Worm (Caenorhabditis elegans) whole organism, early embryonic: ENCODE measurements around the gene M05D6.2.

ENCODE experiments used
- B0310.2 ChIP-seq: sonication (generic microtip); optimal IDR thresholded peaks from 2 replicates; lab custom pipeline; 2016; ENCODE audit warnings: mild to moderate bottlenecking, missing genetic modification characterization, missing compliant biosample characterization
- F13C5.2 ChIP-seq: sonication (generic microtip); optimal IDR thresholded peaks from 2 replicates; lab custom pipeline; 2017; ENCODE audit warnings: mild to moderate bottlenecking, missing genetic modification characterization, inconsistent platforms, missing compliant biosample characterization
- aly-1 ChIP-seq: sonication (generic microtip); optimal IDR thresholded peaks from 2 replicates; lab custom pipeline; 2016; ENCODE audit warnings: missing genetic modification characterization, missing compliant biosample characterization
- ama-1 ChIP-seq: fragments of 150-350 bp; optimal IDR thresholded peaks from 2 replicates; lab custom pipeline; 2014
- ceh-13 ChIP-seq: fragments of 200-800 bp; sonication (Bioruptor generic); optimal IDR thresholded peaks from 2 replicates; lab custom pipeline; 2018; ENCODE audit warnings: mild to moderate bottlenecking, missing genetic modification characterization, missing compliant biosample characterization
- ceh-36 ChIP-seq: sonication (generic microtip); optimal IDR thresholded peaks from 2 replicates; lab custom pipeline; 2016; ENCODE audit warnings: missing genetic modification characterization, inconsistent platforms, missing compliant biosample characterization
- ets-7 ChIP-seq: sonication (generic microtip); optimal IDR thresholded peaks from 2 replicates; lab custom pipeline; 2016; ENCODE audit warnings: missing genotype, missing genetic modification characterization, missing compliant biosample characterization
- flt-1 ChIP-seq: fragments of 200-800 bp; sonication (Bioruptor generic); IDR thresholded peaks from 2 replicates; pipeline ENCODE4 v1.3.6; 2022; ENCODE audit warnings: missing genetic modification characterization, missing compliant biosample characterization
- hmbx-1 ChIP-seq: sonication (generic microtip); optimal IDR thresholded peaks from 2 replicates; lab custom pipeline; 2016; ENCODE audit warnings: mild to moderate bottlenecking, missing genetic modification characterization, missing compliant biosample characterization
- hmg-4 ChIP-seq: fragments of 200-800 bp; sonication (Bioruptor generic); optimal IDR thresholded peaks from 2 replicates; lab custom pipeline; 2018; ENCODE audit warnings: mild to moderate bottlenecking, missing genetic modification characterization, missing compliant biosample characterization
- hnd-1 ChIP-seq: sonication (generic microtip); optimal IDR thresholded peaks from 2 replicates; lab custom pipeline; 2016; ENCODE audit warnings: missing genetic modification characterization, missing compliant biosample characterization
- pes-1 ChIP-seq: fragments of 200-800 bp; sonication (Bioruptor generic); IDR thresholded peaks from 2 replicates; pipeline ENCODE4 v1.3.6; 2022; ENCODE audit warnings: missing genetic modification reagents, missing genetic modification characterization, missing compliant biosample characterization
- scrt-1 ChIP-seq: fragments of 200-800 bp; sonication (Bioruptor generic); IDR thresholded peaks from 2 replicates; pipeline ENCODE4 v1.3.6; 2022; ENCODE audit warnings: missing genetic modification characterization, missing compliant biosample characterization
- sea-1 ChIP-seq: fragments of 200-800 bp; sonication (Bioruptor generic); conservative IDR thresholded peaks from 2 replicates; pipeline ENCODE4 v1.3.6; 2022; ENCODE audit warnings: missing genetic modification characterization, missing compliant biosample characterization
- tbx-11 ChIP-seq: fragments of 200-800 bp; sonication (Bioruptor generic); IDR thresholded peaks from 2 replicates; pipeline ENCODE4 v1.3.6; 2022; ENCODE audit warnings: missing genetic modification characterization, missing compliant biosample characterization
- tbx-37 ChIP-seq: fragments of 200-800 bp; sonication (Bioruptor generic); conservative IDR thresholded peaks from 2 replicates; pipeline ENCODE4 v1.3.6; 2022; ENCODE audit warnings: missing genetic modification reagents, missing genetic modification characterization, missing compliant biosample characterization
- tra-4 ChIP-seq: sonication (generic microtip); optimal IDR thresholded peaks from 2 replicates; lab custom pipeline; 2017; ENCODE audit warnings: missing genetic modification characterization, missing compliant biosample characterization

The M05D6.2 gene

DNA sequence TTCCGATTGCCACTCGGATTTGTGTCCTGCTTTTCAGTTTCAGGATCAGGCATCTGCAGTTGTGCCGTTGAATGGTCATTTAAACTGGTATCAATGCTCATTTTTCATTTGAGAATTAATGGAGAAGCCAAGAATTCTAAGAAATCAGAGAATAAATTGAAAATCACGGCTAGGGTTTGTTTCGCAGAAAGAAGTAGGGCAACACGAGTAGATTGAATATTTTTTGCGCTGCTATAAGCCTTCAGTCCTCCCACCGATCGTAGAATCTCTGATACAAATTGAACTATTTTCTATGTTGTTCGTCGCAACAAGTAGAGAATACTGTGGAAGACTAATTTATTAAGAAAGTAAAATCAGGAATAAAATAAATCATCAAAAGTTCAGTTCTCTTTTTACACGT lies 30.9 kb upstream of the M05D6.2 start, which contains the start of gene acp-3:
TSS of gene acp-3 (minus strand) at position 101 of the 400 bp plus-strand sequence.
- TF ChIP-seq ama-1 (lab: Kevin White, UChicago) (no peak), tbx-11 (GFP tag; lab: Robert Waterston, UW) (no peak), flt-1 (GFP tag; lab: Robert Waterston, UW) (no peak), aly-1 (tag; lab: Kevin White, UChicago) (no peak), ceh-13 (GFP tag; lab: Kevin White, UChicago) (no peak), pes-1 (GFP tag; lab: Robert Waterston, UW) (no peak), hmbx-1 (tag; lab: Kevin White, UChicago) (no peak), sea-1 (GFP tag; lab: Robert Waterston, UW) (no peak), F13C5.2 (tag; lab: Kevin White, UChicago) (no peak), ets-7 (no peak), scrt-1 (GFP tag; lab: Robert Waterston, UW) (no peak), tra-4 (tag; lab: Kevin White, UChicago) (no peak), ceh-36 (tag; lab: Kevin White, UChicago) (no peak), tbx-37 (GFP tag; lab: Robert Waterston, UW) (no peak), hnd-1 (no peak)

ce11 chrII:8438791-8439287 lies 29.1 kb upstream of the M05D6.2 start, which contains the start of gene lips-10:
Gene lips-10, plus strand, starts transcription at chrII:8439168.
- TF ChIP-seq scrt-1 (GFP tag; lab: Robert Waterston, UW) (no peak), tra-4 (tag; lab: Kevin White, UChicago) (no peak), hnd-1 (no peak), F13C5.2 (tag; lab: Kevin White, UChicago) (no peak), tbx-11 (GFP tag; lab: Robert Waterston, UW) (no peak), hmbx-1 (tag; lab: Kevin White, UChicago) (no peak), B0310.2 (tag; lab: Kevin White, UChicago) (no peak), pes-1 (GFP tag; lab: Robert Waterston, UW) (no peak)

DNA sequence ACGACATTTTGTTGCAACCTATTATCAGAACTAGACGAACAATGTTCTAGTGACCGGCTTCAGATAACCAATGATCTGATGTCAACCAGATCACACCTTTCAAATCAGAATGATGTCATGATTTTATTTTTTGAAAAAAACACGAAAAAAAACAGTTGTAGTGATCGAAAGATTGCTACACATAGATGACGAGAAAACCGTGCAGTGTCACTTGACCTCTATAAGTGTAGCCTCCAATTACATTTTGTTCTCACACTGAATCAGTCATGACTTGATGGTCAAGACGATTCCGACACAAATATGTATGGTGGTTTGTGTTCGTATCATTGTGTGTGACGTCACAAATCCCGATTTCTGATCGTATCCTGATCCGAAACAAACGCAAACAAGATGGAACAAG lies 27.8 kb upstream of the M05D6.2 start:
- TF ChIP-seq ama-1 (lab: Kevin White, UChicago), result no peak

- TF ChIP-seq tbx-11 (GFP tag; lab: Robert Waterston, UW) (no peak), tbx-37 (GFP tag; lab: Robert Waterston, UW) (no peak), ama-1 (lab: Kevin White, UChicago) (no peak), tra-4 (tag; lab: Kevin White, UChicago) (no peak), ceh-13 (GFP tag; lab: Kevin White, UChicago) (no peak), flt-1 (GFP tag; lab: Robert Waterston, UW) (no peak), B0310.2 (tag; lab: Kevin White, UChicago) (no peak), hmbx-1 (tag; lab: Kevin White, UChicago) (no peak), sea-1 (GFP tag; lab: Robert Waterston, UW) (no peak), scrt-1 (GFP tag; lab: Robert Waterston, UW) (no peak), pes-1 (GFP tag; lab: Robert Waterston, UW) (no peak), ceh-36 (tag; lab: Kevin White, UChicago) (no peak), hmg-4 (no peak), F13C5.2 (tag; lab: Kevin White, UChicago) (no peak), aly-1 (tag; lab: Kevin White, UChicago) (no peak), ets-7 (no peak), hnd-1 (no peak)
Measured at ce11 chrII:8440792-8441191, 27.1 kb upstream of the M05D6.2 start.

- TF ChIP-seq tra-4 (tag; lab: Kevin White, UChicago), result no peak
- TF ChIP-seq tbx-11 (GFP tag; lab: Robert Waterston, UW), result no peak
- TF ChIP-seq aly-1 (tag; lab: Kevin White, UChicago), result no peak
- no peak for TF ChIP-seq hnd-1
- TF ChIP-seq ceh-13 (GFP tag; lab: Kevin White, UChicago), result no peak
- no peak for TF ChIP-seq flt-1 (GFP tag; lab: Robert Waterston, UW)
- no peak for TF ChIP-seq F13C5.2 (tag; lab: Kevin White, UChicago)
- TF ChIP-seq hmbx-1 (tag; lab: Kevin White, UChicago), result no peak
- TF ChIP-seq pes-1 (GFP tag; lab: Robert Waterston, UW), result no peak
- no peak for TF ChIP-seq ceh-36 (tag; lab: Kevin White, UChicago)
- no peak for TF ChIP-seq scrt-1 (GFP tag; lab: Robert Waterston, UW)
- TF ChIP-seq B0310.2 (tag; lab: Kevin White, UChicago), result no peak
- no peak for TF ChIP-seq sea-1 (GFP tag; lab: Robert Waterston, UW)
- TF ChIP-seq ama-1 (lab: Kevin White, UChicago), result no peak
- TF ChIP-seq ets-7, result no peak
- no peak for TF ChIP-seq tbx-37 (GFP tag; lab: Robert Waterston, UW)
- no peak for TF ChIP-seq hmg-4
Measured at ce11 chrII:8441519-8441918, 26.4 kb upstream of the M05D6.2 start.

DNA sequence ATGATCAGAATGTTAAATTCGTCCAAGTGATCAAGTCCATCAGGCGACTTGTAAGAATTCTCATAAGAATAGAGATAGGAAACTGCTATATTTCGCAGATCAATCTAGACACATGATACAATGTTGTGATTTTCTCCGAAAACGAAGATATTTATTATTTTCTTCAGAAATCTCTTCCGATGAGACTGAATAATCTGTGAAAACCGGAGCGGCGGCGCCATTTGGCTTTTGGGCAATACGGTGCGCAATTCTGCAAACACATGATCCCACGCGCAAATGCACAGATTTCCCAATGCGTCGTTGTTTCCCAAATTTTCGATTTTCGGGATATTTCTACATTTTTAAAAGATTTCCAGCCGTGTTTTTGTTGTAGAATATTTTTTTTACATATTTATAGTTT lies 25.7 kb upstream of the M05D6.2 start:
- TF ChIP-seq flt-1 (GFP tag; lab: Robert Waterston, UW) (no peak), tbx-11 (GFP tag; lab: Robert Waterston, UW) (peak; percentile 19; the same call in 1 of the 2 replicates), scrt-1 (GFP tag; lab: Robert Waterston, UW) (no peak), aly-1 (tag; lab: Kevin White, UChicago) (no peak), hnd-1 (no peak), pes-1 (GFP tag; lab: Robert Waterston, UW) (no peak), ceh-36 (tag; lab: Kevin White, UChicago) (no peak), hmg-4 (peak; percentile 39), tbx-37 (GFP tag; lab: Robert Waterston, UW) (no peak), hmbx-1 (tag; lab: Kevin White, UChicago) (no peak), tra-4 (tag; lab: Kevin White, UChicago) (no peak), ceh-13 (GFP tag; lab: Kevin White, UChicago) (no peak), ets-7 (no peak), sea-1 (GFP tag; lab: Robert Waterston, UW) (no peak), F13C5.2 (tag; lab: Kevin White, UChicago) (peak; percentile 59), ama-1 (lab: Kevin White, UChicago) (no peak), B0310.2 (tag; lab: Kevin White, UChicago) (no peak)
